Worm (Caenorhabditis elegans) whole organism, young adult: ENCODE results near the gene T05H10.4.

ENCODE experiments used
- B0035.1 ChIP-seq: sonication (generic microtip); optimal IDR thresholded peaks from 2 replicates; lab custom pipeline; 2016; ENCODE audit warnings: missing genetic modification characterization, mild to moderate bottlenecking, missing compliant biosample characterization, missing genotype, missing genetic modification reagents
- B0261.1 ChIP-seq: sonication (generic microtip); optimal IDR thresholded peaks from 2 replicates; lab custom pipeline; 2016; ENCODE audit warnings: mild to moderate bottlenecking, missing genetic modification characterization, moderate library complexity, missing compliant biosample characterization
- D2030.7 ChIP-seq: fragments of 200-800 bp; sonication (Bioruptor generic); IDR thresholded peaks from 2 replicates; pipeline ENCODE4 v1.3.6; 2022; ENCODE audit warnings: missing genetic modification reagents, missing genetic modification characterization, missing compliant biosample characterization
- F10E7.11 ChIP-seq: sonication (generic microtip); optimal IDR thresholded peaks from 2 replicates; lab custom pipeline; 2017; ENCODE audit warnings: mild to moderate bottlenecking, missing genetic modification characterization, moderate library complexity, missing compliant biosample characterization
- F22D6.2 ChIP-seq: sonication (generic microtip); optimal IDR thresholded peaks from 2 replicates; lab custom pipeline; 2016; ENCODE audit warnings: mild to moderate bottlenecking, missing genetic modification characterization, missing compliant biosample characterization
- F33H1.4 ChIP-seq: fragments of 200-800 bp; sonication (Bioruptor generic); IDR thresholded peaks from 2 replicates; pipeline ENCODE4 v1.3.6; 2022; ENCODE audit warnings: missing genetic modification reagents, missing genetic modification characterization, missing compliant biosample characterization
- F39B2.1 ChIP-seq: fragments of 200-800 bp; sonication (Bioruptor generic); IDR thresholded peaks from 2 replicates; pipeline ENCODE4 v1.3.6; 2022; ENCODE audit warnings: missing genetic modification reagents, missing genetic modification characterization, missing compliant biosample characterization
- F52B5.7 ChIP-seq: sonication (generic microtip); optimal IDR thresholded peaks from 2 replicates; lab custom pipeline; 2016; ENCODE audit warnings: mild to moderate bottlenecking, missing genetic modification characterization, missing compliant biosample characterization
- F57A8.1 ChIP-seq: fragments of 200-800 bp; sonication (Bioruptor generic); optimal IDR thresholded peaks from 2 replicates; lab custom pipeline; 2018; ENCODE audit warnings: mild to moderate bottlenecking, missing genetic modification characterization, moderate library complexity, missing compliant biosample characterization
- Y53F4B.3 ChIP-seq: fragments of 200-800 bp; sonication (Bioruptor generic); IDR thresholded peaks from 2 replicates; pipeline ENCODE4 v1.3.6; 2022; ENCODE audit warnings: missing genetic modification reagents, missing genetic modification characterization, missing compliant biosample characterization
- Y95B8A.8 ChIP-seq: fragments of 200-800 bp; sonication (Bioruptor generic); IDR thresholded peaks from 2 replicates; pipeline ENCODE4 v1.3.6; 2022; ENCODE audit warnings: missing genetic modification reagents, missing genetic modification characterization, missing compliant biosample characterization
- akir-1 ChIP-seq: fragments of 200-800 bp; sonication (Bioruptor generic); optimal IDR thresholded peaks from 2 replicates; lab custom pipeline; 2018; ENCODE audit warnings: mild to moderate bottlenecking, missing genetic modification characterization, moderate library complexity, missing compliant biosample characterization
- ama-1 ChIP-seq, 3 experiments: fragments of 150-350 bp in 1 of 3; sonication (generic microtip) in 2 of 3; optimal IDR thresholded peaks; 2 replicates each; lab custom pipeline; 2014 to 2018; ENCODE audit warnings: missing biosample characterization in 2 of 3, missing genetic modification characterization in 2 of 3, missing genetic modification reagents in 2 of 3
- atf-7 ChIP-seq: sonication (generic microtip); optimal IDR thresholded peaks from 2 replicates; lab custom pipeline; 2017; ENCODE audit warnings: mild to moderate bottlenecking, missing genetic modification characterization, missing compliant biosample characterization
- athp-1 ChIP-seq: sonication (generic microtip); optimal IDR thresholded peaks from 2 replicates; lab custom pipeline; 2017; ENCODE audit warnings: mild to moderate bottlenecking, missing genetic modification characterization, missing compliant biosample characterization
- attf-5 ChIP-seq: fragments of 200-800 bp; sonication (Bioruptor generic); optimal IDR thresholded peaks from 2 replicates; lab custom pipeline; 2018; ENCODE audit warnings: mild to moderate bottlenecking, missing genetic modification characterization, missing compliant biosample characterization
- cebp-2 ChIP-seq: fragments of 200-800 bp; sonication (Bioruptor generic); IDR thresholded peaks from 2 replicates; pipeline ENCODE4 v1.3.6; 2022; ENCODE audit warnings: missing genetic modification characterization, missing compliant biosample characterization
- ceh-40 ChIP-seq: fragments of 200-800 bp; sonication (Bioruptor generic); IDR thresholded peaks from 2 replicates; pipeline ENCODE4 v1.3.6; 2022; ENCODE audit warnings: missing genetic modification characterization, missing compliant biosample characterization
- ceh-91 ChIP-seq: fragments of 200-800 bp; sonication (Bioruptor generic); IDR thresholded peaks from 2 replicates; pipeline ENCODE4 v1.3.6; 2022; ENCODE audit warnings: missing genetic modification reagents, missing genetic modification characterization, missing compliant biosample characterization
- chd-7 ChIP-seq: sonication (generic microtip); optimal IDR thresholded peaks from 2 replicates; lab custom pipeline; 2016; ENCODE audit warnings: mild to moderate bottlenecking, missing genetic modification characterization, moderate library complexity, missing compliant biosample characterization
- die-1 ChIP-seq: sonication (generic microtip); optimal IDR thresholded peaks from 2 replicates; lab custom pipeline; 2016; ENCODE audit warnings: missing genotype, mild to moderate bottlenecking, missing genetic modification characterization, missing compliant biosample characterization
- dox-1 ChIP-seq: fragments of 200-800 bp; sonication (Bioruptor generic); IDR thresholded peaks from 2 replicates; pipeline ENCODE4 v1.3.6; 2022; ENCODE audit warnings: missing genetic modification reagents, missing genetic modification characterization, missing compliant biosample characterization
- ets-4 ChIP-seq: fragments of 200-800 bp; sonication (Bioruptor generic); optimal IDR thresholded peaks from 2 replicates; lab custom pipeline; 2018; ENCODE audit warnings: mild to moderate bottlenecking, missing genetic modification characterization, missing compliant biosample characterization
- gei-17 ChIP-seq: fragments of 200-800 bp; sonication (Bioruptor generic); optimal IDR thresholded peaks from 2 replicates; lab custom pipeline; 2018; ENCODE audit warnings: mild to moderate bottlenecking, missing genetic modification characterization, missing compliant biosample characterization
- hlh-12 ChIP-seq: sonication (generic microtip); optimal IDR thresholded peaks from 2 replicates; lab custom pipeline; 2016; ENCODE audit warnings: missing genetic modification characterization, missing compliant biosample characterization
- hlh-26 ChIP-seq: fragments of 200-800 bp; sonication (Bioruptor generic); conservative IDR thresholded peaks from 2 replicates; pipeline ENCODE4 v1.3.6; 2022; ENCODE audit warnings: missing genetic modification reagents, missing genetic modification characterization, missing compliant biosample characterization
- hrde-1 ChIP-seq: sonication (generic microtip); optimal IDR thresholded peaks from 2 replicates; lab custom pipeline; 2016; ENCODE audit warnings: missing genetic modification characterization, mild to moderate bottlenecking, missing compliant biosample characterization, moderate library complexity, missing genotype, missing genetic modification reagents, borderline replicate concordance
- hsf-1 ChIP-seq: fragments of 200-800 bp; sonication (Bioruptor generic); IDR thresholded peaks from 2 replicates; pipeline ENCODE4 v1.3.6; 2022; ENCODE audit warnings: missing genetic modification reagents, missing genetic modification characterization, missing compliant biosample characterization
- lag-1 ChIP-seq: fragments of 200-800 bp; sonication (Bioruptor generic); IDR thresholded peaks from 2 replicates; pipeline ENCODE4 v1.3.6; 2022; ENCODE audit warnings: missing genetic modification reagents, missing genetic modification characterization, missing compliant biosample characterization
- let-526 ChIP-seq: fragments of 200-800 bp; sonication (Bioruptor generic); IDR thresholded peaks from 2 replicates; pipeline ENCODE4 v1.3.6; 2022; ENCODE audit warnings: missing genetic modification reagents, missing genetic modification characterization, missing compliant biosample characterization
- lin-40 ChIP-seq: sonication (generic microtip); optimal IDR thresholded peaks from 2 replicates; lab custom pipeline; 2016; ENCODE audit warnings: missing genetic modification characterization, mild to moderate bottlenecking, missing compliant biosample characterization, missing genotype, missing genetic modification reagents
- lsl-1 ChIP-seq: fragments of 200-800 bp; sonication (Bioruptor generic); optimal IDR thresholded peaks from 2 replicates; lab custom pipeline; 2018; ENCODE audit warnings: mild to moderate bottlenecking, missing genetic modification characterization, moderate library complexity, missing compliant biosample characterization
- madf-6 ChIP-seq: fragments of 200-800 bp; sonication (Bioruptor generic); IDR thresholded peaks from 2 replicates; pipeline ENCODE4 v1.3.6; 2022; ENCODE audit warnings: missing genetic modification reagents, missing genetic modification characterization, missing compliant biosample characterization
- mcd-1 ChIP-seq: fragments of 200-800 bp; sonication (Bioruptor generic); IDR thresholded peaks from 2 replicates; pipeline ENCODE4 v1.3.6; 2022; ENCODE audit warnings: missing genetic modification reagents, missing genetic modification characterization, missing compliant biosample characterization
- mel-28 ChIP-seq: sonication (generic microtip); optimal IDR thresholded peaks from 2 replicates; lab custom pipeline; 2016; ENCODE audit warnings: borderline replicate concordance, mild to moderate bottlenecking, missing genetic modification characterization, missing compliant biosample characterization
- mxl-1 ChIP-seq: sonication (generic microtip); optimal IDR thresholded peaks from 2 replicates; lab custom pipeline; 2016; ENCODE audit warnings: missing genetic modification characterization, missing compliant biosample characterization
- nfyb-1 ChIP-seq: fragments of 200-800 bp; sonication (Bioruptor generic); IDR thresholded peaks from 2 replicates; pipeline ENCODE4 v1.3.6; 2022; ENCODE audit warnings: missing genetic modification reagents, missing genetic modification characterization, missing compliant biosample characterization
- nhr-179 ChIP-seq: sonication (generic microtip); optimal IDR thresholded peaks from 2 replicates; lab custom pipeline; 2016; ENCODE audit warnings: mild to moderate bottlenecking, missing genetic modification characterization, missing compliant biosample characterization
- nhr-90 ChIP-seq: sonication (generic microtip); optimal IDR thresholded peaks from 2 replicates; lab custom pipeline; 2016; ENCODE audit warnings: missing genotype, mild to moderate bottlenecking, missing genetic modification characterization, missing compliant biosample characterization
- pha-4 ChIP-seq: fragments of 150-350 bp; sonication (generic microtip); optimal IDR thresholded peaks from 2 replicates; lab custom pipeline; 2014; ENCODE audit warnings: missing biosample characterization, missing genetic modification reagents, missing genetic modification characterization
- rcor-1 ChIP-seq: fragments of 200-800 bp; sonication (Bioruptor generic); IDR thresholded peaks from 2 replicates; pipeline ENCODE4 v1.3.6; 2022; ENCODE audit warnings: missing genetic modification reagents, missing genetic modification characterization, missing compliant biosample characterization
- snpc-1.3 ChIP-seq: sonication (generic microtip); optimal IDR thresholded peaks from 2 replicates; lab custom pipeline; 2017; ENCODE audit warnings: missing genetic modification characterization, mild to moderate bottlenecking, missing compliant biosample characterization, antibody characterized with exemption, moderate library complexity, missing genotype, missing genetic modification reagents; ENCODE audit not compliant: insufficient read depth
- somi-1 ChIP-seq: fragments of 200-800 bp; sonication (Bioruptor generic); optimal IDR thresholded peaks from 2 replicates; lab custom pipeline; 2018; ENCODE audit warnings: mild to moderate bottlenecking, missing genetic modification characterization, missing compliant biosample characterization
- xnd-1 ChIP-seq: sonication (generic microtip); optimal IDR thresholded peaks from 2 replicates; lab custom pipeline; 2016; ENCODE audit warnings: missing genotype, missing genetic modification reagents, missing genetic modification characterization, missing compliant biosample characterization
- zfh-2 ChIP-seq: fragments of 200-800 bp; sonication (Bioruptor generic); conservative IDR thresholded peaks from 2 replicates; pipeline ENCODE4 v1.3.6; 2022; ENCODE audit warnings: missing genetic modification reagents, missing genetic modification characterization, missing compliant biosample characterization
- ztf-18 ChIP-seq: sonication (generic microtip); optimal IDR thresholded peaks from 2 replicates; lab custom pipeline; 2016; ENCODE audit warnings: missing genotype, mild to moderate bottlenecking, missing genetic modification characterization, missing compliant biosample characterization
- ztf-22 ChIP-seq: fragments of 200-800 bp; sonication (Bioruptor generic); optimal IDR thresholded peaks from 2 replicates; lab custom pipeline; 2018; ENCODE audit warnings: mild to moderate bottlenecking, missing genetic modification characterization, moderate library complexity, missing compliant biosample characterization

Gene T05H10.4

ce11 chrII:8059532-8059931, 6.6 kb downstream of the T05H10.4 start (continued):
- TF ChIP-seq ama-1 (optimal IDR thresholded peaks at IDR 0.05; lab: Kevin White, UChicago): no peak
- no peak for TF ChIP-seq ama-1 (GFP tag; optimal IDR thresholded peaks at IDR 0.05; lab: Kevin White, UChicago)

ce11 chrII:8062334-8062791, 9.4 kb downstream of the T05H10.4 start, which contains the start of gene ufd-2:
TSS of gene ufd-2 (plus strand) at chrII:8062741.
- TF ChIP-seq madf-6 (GFP tag; lab: Robert Waterston, UW) (no peak), ztf-22 (GFP tag; lab: Kevin White, UChicago) (no peak), ceh-40 (no peak), pha-4 (tag; lab: Kevin White, UChicago) (no peak), lin-40 (tag; lab: Kevin White, UChicago) (peak; percentile 44), snpc-1.3 (tag; lab: Kevin White, UChicago) (no peak), Y53F4B.3 (GFP tag; lab: Robert Waterston, UW) (no peak), somi-1 (GFP tag; lab: Kevin White, UChicago) (no peak), lag-1 (GFP tag; lab: Robert Waterston, UW) (no peak), hlh-12 (tag; lab: Kevin White, UChicago) (no peak), let-526 (GFP tag; lab: Robert Waterston, UW) (no peak), gei-17 (no peak), rcor-1 (GFP tag; lab: Robert Waterston, UW) (0 out of 2 replicates have a peak, but pooled peaks have one; percentile 64), attf-5 (GFP tag; lab: Kevin White, UChicago) (peak; percentile 82), F10E7.11 (tag; lab: Kevin White, UChicago) (no peak), F33H1.4 (GFP tag; lab: Robert Waterston, UW) (no peak; the same call in 1 of the 2 replicates), mel-28 (no peak), D2030.7 (GFP tag; lab: Robert Waterston, UW) (peak; percentile 77), hsf-1 (GFP tag; lab: Robert Waterston, UW) (0 out of 2 replicates have a peak, but pooled peaks have one; percentile 28), F39B2.1 (GFP tag; lab: Robert Waterston, UW) (no peak), ztf-18 (tag; lab: Kevin White, UChicago) (peak; percentile 80), Y95B8A.8 (GFP tag; lab: Robert Waterston, UW) (no peak), nfyb-1 (GFP tag; lab: Robert Waterston, UW) (no peak), lsl-1 (GFP tag; lab: Kevin White, UChicago) (peak; percentile 64), F57A8.1 (GFP tag; lab: Kevin White, UChicago) (no peak), athp-1 (tag; lab: Kevin White, UChicago) (no peak), zfh-2 (GFP tag; lab: Robert Waterston, UW) (no peak), atf-7 (tag; lab: Kevin White, UChicago) (no peak), dox-1 (no peak), F52B5.7 (tag; lab: Kevin White, UChicago) (no peak), hlh-26 (GFP tag; lab: Robert Waterston, UW) (no peak), nhr-90 (no peak), mcd-1 (GFP tag; lab: Robert Waterston, UW) (peak; percentile 94), cebp-2 (GFP tag; lab: Robert Waterston, UW) (no peak), F22D6.2 (tag; lab: Kevin White, UChicago) (no peak), xnd-1 (tag; lab: Kevin White, UChicago) (peak; percentile 22), ceh-91 (GFP tag; lab: Robert Waterston, UW) (0 out of 2 replicates have a peak, but pooled peaks have one; percentile 62), B0035.1 (tag; lab: Kevin White, UChicago) (no peak), hrde-1 (tag; lab: Kevin White, UChicago) (no peak), chd-7 (tag; lab: Kevin White, UChicago) (no peak), akir-1 (GFP tag; lab: Kevin White, UChicago) (no peak), B0261.1 (tag; lab: Kevin White, UChicago) (no peak), nhr-179 (tag; lab: Kevin White, UChicago) (no peak), ets-4 (no peak), mxl-1 (tag; lab: Kevin White, UChicago) (no peak), die-1 (tag; lab: Kevin White, UChicago) (no peak)
